Worm (Caenorhabditis elegans) whole organism, L4/young adult: Measurements from ENCODE around the gene Y38C1AA.6.
A peak's percentile ranks its signal among the peaks of the same experiment; 100 is the strongest.

Experiments used
- W03F9.2 ChIP-seq: fragments of 150-350 bp; optimal IDR thresholded peaks from 2 replicates; lab custom pipeline; 2014; ENCODE audit warnings: missing biosample characterization, missing genetic modification characterization
- dao-5 ChIP-seq: sonication (generic microtip); optimal IDR thresholded peaks from 2 replicates; lab custom pipeline; 2016; ENCODE audit warnings: missing genotype, missing genetic modification characterization, moderate library complexity, missing compliant biosample characterization
- him-1 ChIP-seq: sonication (generic microtip); optimal IDR thresholded peaks from 2 replicates; lab custom pipeline; 2016; ENCODE audit warnings: missing genotype, missing genetic modification reagents, missing genetic modification characterization, missing compliant biosample characterization

DNA sequence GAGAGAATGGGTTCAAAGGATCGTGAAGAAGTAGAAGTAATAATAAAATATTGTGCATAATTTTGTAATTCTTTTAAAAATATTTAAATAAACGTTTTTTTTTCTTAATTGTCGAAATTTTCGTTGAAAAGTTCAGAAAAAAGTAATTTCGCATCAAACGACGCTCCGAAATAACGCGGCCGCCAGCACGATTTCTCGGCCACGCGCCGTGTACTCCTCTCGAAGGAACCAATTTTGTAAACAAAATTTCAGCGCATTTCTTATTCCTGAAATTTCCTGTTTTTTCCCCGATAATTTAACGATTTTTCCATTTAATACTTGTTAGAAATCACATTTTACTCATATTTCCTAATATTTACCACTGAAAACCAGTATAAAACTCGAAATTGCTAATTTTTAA, 29.4 kb downstream of the Y38C1AA.6 start, which contains the start of gene Y38C1AA.12:
- peak; percentile 80 for TF ChIP-seq W03F9.2 (tag; lab: Kevin White, UChicago)
- no peak for TF ChIP-seq dao-5 (tag; lab: Kevin White, UChicago)
- peak; percentile 42 for TF ChIP-seq him-1
